Worm (Caenorhabditis elegans) whole organism, midembryonic: ENCODE measurements around the gene end-3.
"Not testable (repeated sequence)": the region's sequence is repeated elsewhere in the genome, so short reads cannot be mapped to it uniquely, and the experiment has no call there.

Source experiments
- T22C8.4 ChIP-seq: fragments of 200-800 bp; sonication (Bioruptor generic); IDR thresholded peaks from 2 replicates; pipeline ENCODE4 v1.3.6; 2022; ENCODE audit warnings: missing genetic modification characterization, missing compliant biosample characterization
- cog-1 ChIP-seq: sonication (generic microtip); optimal IDR thresholded peaks from 2 replicates; lab custom pipeline; 2016; ENCODE audit warnings: missing genetic modification characterization, missing compliant biosample characterization
- flt-1 ChIP-seq: fragments of 200-800 bp; sonication (Bioruptor generic); IDR thresholded peaks from 2 replicates; pipeline ENCODE4 v1.3.6; 2022; ENCODE audit warnings: missing genetic modification characterization, missing compliant biosample characterization
- klf-2 ChIP-seq: fragments of 200-800 bp; sonication (Bioruptor generic); conservative IDR thresholded peaks from 2 replicates; pipeline ENCODE4 v1.3.6; 2022; ENCODE audit warnings: missing genetic modification reagents, missing genetic modification characterization, missing compliant biosample characterization
- med-1 ChIP-seq: sonication (generic microtip); optimal IDR thresholded peaks from 2 replicates; lab custom pipeline; 2017; ENCODE audit warnings: missing genetic modification characterization, mild to moderate bottlenecking, missing compliant biosample characterization, antibody characterized with exemption, missing genetic modification reagents; ENCODE audit not compliant: insufficient read depth
- ref-1 ChIP-seq: fragments of 200-800 bp; sonication (Bioruptor generic); conservative IDR thresholded peaks from 2 replicates; pipeline ENCODE4 v1.3.6; 2022; ENCODE audit warnings: missing genetic modification reagents, missing genetic modification characterization, missing compliant biosample characterization
- tab-1 ChIP-seq: fragments of 200-800 bp; sonication (Bioruptor generic); IDR thresholded peaks from 2 replicates; pipeline ENCODE4 v1.3.6; 2022; ENCODE audit warnings: missing genetic modification characterization, missing compliant biosample characterization
- ztf-23 ChIP-seq: fragments of 200-800 bp; sonication (Bioruptor generic); IDR thresholded peaks from 2 replicates; pipeline ENCODE4 v1.3.6; 2022; ENCODE audit warnings: missing genetic modification reagents, missing genetic modification characterization, missing compliant biosample characterization
- ztf-29 ChIP-seq: fragments of 200-800 bp; sonication (Bioruptor generic); IDR thresholded peaks from 2 replicates; pipeline ENCODE4 v1.3.6; 2022; ENCODE audit warnings: missing genetic modification reagents, missing genetic modification characterization, missing compliant biosample characterization

Gene end-3

DNA sequence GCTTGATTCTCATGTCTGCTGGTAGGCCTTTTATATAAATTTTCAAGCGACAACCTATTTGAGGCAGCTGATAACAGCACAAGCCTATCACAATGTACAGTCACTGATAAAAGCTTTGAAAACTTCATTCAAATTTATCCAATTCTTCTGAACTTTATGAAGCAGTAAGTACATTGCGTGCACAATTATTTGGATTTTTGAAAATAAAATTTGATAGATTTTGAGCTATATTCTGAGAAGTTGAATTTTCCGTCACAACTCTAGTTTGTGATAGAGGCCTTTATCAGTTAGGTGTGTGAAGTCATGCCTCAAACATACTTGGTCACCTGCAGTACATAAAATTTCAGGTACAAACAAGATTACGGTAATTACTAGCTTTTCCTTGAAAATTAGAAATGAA lies 4.1 kb downstream of the end-3 start, which contains the start of the genes mtl-2 and T08G5.1:
Gene mtl-2, minus strand, starts transcription at position 34 of the 400 bp plus-strand sequence.
Gene T08G5.1, plus strand, starts transcription at position 127 of the 400 bp plus-strand sequence.
- no peak for TF ChIP-seq med-1
- TF ChIP-seq klf-2 (GFP tag; lab: Robert Waterston, UW): no peak

ce11 chrV:14023074-14023473 lies 8.6 kb downstream of the end-3 start, which contains the start of gene T08G5.15:
T08G5.15 (minus strand) TSS chrV:14023174.
- TF ChIP-seq ref-1 (GFP tag; lab: Robert Waterston, UW) (no peak), cog-1 (tag; lab: Kevin White, UChicago) (no peak), flt-1 (GFP tag; lab: Robert Waterston, UW) (no peak), ztf-29 (GFP tag; lab: Robert Waterston, UW) (no peak), klf-2 (GFP tag; lab: Robert Waterston, UW) (no peak), T22C8.4 (no peak)

DNA sequence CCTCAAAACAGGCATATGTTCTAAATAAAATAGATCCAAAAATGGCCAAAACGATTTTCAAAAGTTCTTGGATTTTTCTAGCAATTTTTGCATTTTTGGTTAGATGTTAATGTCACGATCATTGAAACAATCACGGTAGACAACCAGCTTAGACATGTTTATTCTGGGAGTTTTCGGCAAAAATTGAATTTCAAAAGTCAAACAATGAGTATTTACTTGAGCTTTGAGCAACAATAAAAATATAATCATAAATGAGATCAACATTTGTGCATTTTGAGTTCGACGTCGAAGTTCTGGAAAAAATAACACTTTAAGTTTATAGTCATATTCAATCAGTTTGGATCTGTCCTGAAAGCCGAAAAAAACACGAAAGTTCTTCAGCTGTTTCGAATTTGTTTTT lies 11.7 kb downstream of the end-3 start, which contains the start of gene T08G5.2:
Gene T08G5.2, minus strand, starts transcription at position 101 of the 400 bp plus-strand sequence.
- TF ChIP-seq tab-1: no peak
- no peak for TF ChIP-seq ztf-23
- no peak for TF ChIP-seq ref-1 (GFP tag; lab: Robert Waterston, UW)
- TF ChIP-seq cog-1 (tag; lab: Kevin White, UChicago): no peak
- TF ChIP-seq flt-1 (GFP tag; lab: Robert Waterston, UW): no peak
- TF ChIP-seq klf-2 (GFP tag; lab: Robert Waterston, UW): no peak
- no peak for TF ChIP-seq med-1
- TF ChIP-seq T22C8.4: no peak
- no peak for TF ChIP-seq ztf-29 (GFP tag; lab: Robert Waterston, UW)

ce11 chrV:14027384-14027783 lies 12.9 kb downstream of the end-3 start, which contains the start of gene T08G5.3:
T08G5.3 (minus strand) TSS chrV:14027484.
- no peak for TF ChIP-seq klf-2 (GFP tag; lab: Robert Waterston, UW)
- TF ChIP-seq ztf-29 (GFP tag; lab: Robert Waterston, UW): no peak
- no peak for TF ChIP-seq T22C8.4
- TF ChIP-seq ztf-23: no peak
- no peak for TF ChIP-seq cog-1 (tag; lab: Kevin White, UChicago)
- no peak for TF ChIP-seq ref-1 (GFP tag; lab: Robert Waterston, UW)
- no peak for TF ChIP-seq flt-1 (GFP tag; lab: Robert Waterston, UW)
- no peak for TF ChIP-seq tab-1
- no peak for TF ChIP-seq med-1

- TF ChIP-seq ref-1 (GFP tag; lab: Robert Waterston, UW) (no peak), tab-1 (0 out of 2 replicates have a peak, but pooled peaks have one; percentile 68), flt-1 (GFP tag; lab: Robert Waterston, UW) (peak; percentile 70; the same call in 1 of the 2 replicates)
These were observed 13.8 kb downstream of the end-3 start for ce11 chrV:14028256-14028743.

DNA sequence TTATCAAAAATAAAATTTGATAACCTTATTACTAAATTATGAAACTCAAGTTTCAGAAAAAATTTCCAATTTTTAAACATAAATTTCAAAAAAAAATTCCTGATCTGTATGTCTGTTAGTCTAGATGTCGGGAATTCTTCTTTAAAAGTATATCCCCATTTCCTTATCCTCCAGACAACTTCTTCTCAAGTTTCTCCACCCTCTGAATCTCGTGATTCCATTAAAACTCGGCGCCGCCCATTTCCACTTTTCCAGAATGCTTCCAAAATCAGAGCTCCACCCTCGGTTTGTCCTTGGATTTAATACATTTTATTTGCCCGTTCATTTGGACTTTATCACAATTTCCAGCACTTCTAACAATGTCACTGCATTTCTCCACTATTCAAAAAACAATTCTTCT lies 19.2 kb downstream of the end-3 start, which contains the start of gene ins-10:
Gene ins-10, plus strand, starts transcription at position 301 of the 400 bp plus-strand sequence.
- TF ChIP-seq ref-1 (GFP tag; lab: Robert Waterston, UW) (no peak), ztf-29 (GFP tag; lab: Robert Waterston, UW) (no peak), tab-1 (no peak), cog-1 (tag; lab: Kevin White, UChicago) (no peak), med-1 (no peak), klf-2 (GFP tag; lab: Robert Waterston, UW) (no peak), T22C8.4 (no peak), flt-1 (GFP tag; lab: Robert Waterston, UW) (no peak), ztf-23 (no peak)

ce11 chrV:14038328-14039084 lies 24.0 kb downstream of the end-3 start, which contains the start of gene vps-39:
vps-39 (minus strand) TSS chrV:14038378.
- TF ChIP-seq med-1 (peak; percentile 36), ztf-23 (peak; percentile 90), flt-1 (GFP tag; lab: Robert Waterston, UW) (peak; percentile 83), ref-1 (GFP tag; lab: Robert Waterston, UW) (peak; percentile 35; the same call in 1 of the 2 replicates), T22C8.4 (peak; percentile 65), ztf-29 (GFP tag; lab: Robert Waterston, UW) (peak; percentile 7; the same call in 1 of the 2 replicates), tab-1 (peak; percentile 62; the same call in 1 of the 2 replicates), klf-2 (GFP tag; lab: Robert Waterston, UW) (peak; percentile 84)

DNA sequence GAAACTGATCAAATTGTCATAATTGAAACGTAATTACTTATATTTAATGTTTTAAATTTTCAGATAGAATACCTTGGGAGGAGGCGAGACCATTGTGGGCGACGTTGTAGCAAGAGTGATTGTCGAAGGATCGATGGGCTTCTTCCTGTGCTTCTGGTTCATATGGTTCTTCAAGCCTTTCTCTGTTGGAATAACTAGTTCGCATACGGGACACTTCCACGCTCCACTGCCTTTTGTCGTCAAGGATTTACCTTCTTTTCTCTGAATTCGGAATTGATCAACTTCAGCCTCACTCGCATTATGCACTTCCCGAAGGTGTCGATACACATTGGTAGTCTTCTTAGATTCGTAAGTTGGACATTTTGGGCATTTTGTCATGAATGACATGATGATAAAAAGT lies 34.8 kb downstream of the end-3 start, which contains the start of gene F58D12.1:
Gene F58D12.1, plus strand, starts transcription at position 301 of the 400 bp plus-strand sequence.
- TF ChIP-seq med-1; klf-2 (GFP tag; lab: Robert Waterston, UW); flt-1 (GFP tag; lab: Robert Waterston, UW): not testable (repeated sequence)

DNA sequence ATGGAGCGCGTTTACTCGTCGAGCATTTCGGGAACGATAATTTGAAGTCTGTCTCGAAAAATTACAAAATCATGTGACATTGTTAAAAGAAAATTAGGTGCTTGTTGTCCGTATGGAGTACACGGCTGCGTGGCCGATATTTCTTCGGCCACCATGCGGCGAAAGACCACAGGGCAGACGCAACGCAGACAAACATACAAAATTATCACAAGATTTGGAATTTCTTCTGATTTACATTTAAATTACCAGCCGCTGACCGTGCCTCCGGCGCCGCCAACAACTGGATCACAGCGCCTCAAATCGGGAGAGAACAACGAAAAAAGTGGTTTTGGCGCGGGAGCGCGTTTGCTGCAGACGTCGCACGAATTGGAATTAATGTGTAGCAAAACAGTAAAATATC lies 40.6 kb downstream of the end-3 start:
- TF ChIP-seq cog-1 (tag; lab: Kevin White, UChicago) (peak; percentile 74), ztf-29 (GFP tag; lab: Robert Waterston, UW) (peak; percentile 59; the same call in 1 of the 2 replicates), flt-1 (GFP tag; lab: Robert Waterston, UW) (peak; percentile 73; the same call in 1 of the 2 replicates), T22C8.4 (peak; percentile 67), klf-2 (GFP tag; lab: Robert Waterston, UW) (peak; percentile 63; the same call in 1 of the 2 replicates), ztf-23 (peak; percentile 82)

DNA sequence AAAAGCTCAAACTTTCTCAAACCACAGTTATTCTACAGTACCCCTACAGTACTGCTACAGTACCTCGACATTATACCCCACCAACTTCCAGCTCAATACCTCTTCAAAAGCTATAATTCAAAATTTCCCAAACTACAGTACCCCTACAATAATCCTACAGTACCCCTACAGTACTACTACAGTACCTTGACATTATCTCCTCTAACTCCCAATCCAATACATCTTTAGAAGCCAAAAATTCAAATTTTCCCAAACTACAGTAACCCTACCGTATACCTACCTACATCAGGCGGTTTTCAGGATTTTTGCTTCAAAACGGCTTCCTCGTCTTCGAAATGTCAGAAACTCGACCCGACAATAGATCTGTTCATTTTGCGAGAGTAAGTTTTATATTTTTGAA lies 43.0 kb downstream of the end-3 start, which contains the start of gene F58D12.3:
Gene F58D12.3, plus strand, starts transcription at position 301 of the 400 bp plus-strand sequence.
- TF ChIP-seq ref-1 (GFP tag; lab: Robert Waterston, UW) (no peak), ztf-23 (no peak)
